Comparison of ENCODE assay signal across 4 fruit fly cellular contexts in the genomic region with DNA sequence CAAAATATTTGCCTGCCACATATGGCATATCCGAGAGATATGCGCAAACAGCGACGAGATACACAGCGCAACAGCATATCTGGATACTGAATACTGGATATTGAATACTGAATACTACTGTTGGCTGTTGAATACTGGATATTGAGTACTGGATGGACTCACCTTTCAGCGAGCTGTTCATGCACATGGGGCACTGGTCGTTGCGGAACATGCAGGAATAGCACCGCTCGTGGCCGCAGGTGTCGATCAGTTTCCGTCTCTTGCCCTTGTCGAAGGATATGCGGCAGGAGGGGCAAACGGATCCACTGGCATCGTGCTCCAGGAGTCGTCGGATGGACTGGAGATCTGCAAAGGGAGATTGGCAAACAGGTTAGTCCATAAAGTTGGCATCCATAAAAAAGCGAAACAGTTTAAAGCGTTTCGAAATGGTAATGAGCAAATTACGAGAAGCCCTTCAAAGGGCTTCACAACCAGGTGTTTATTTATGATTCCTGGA.
TF ChIP-seq lines count a peak whose summit lies in the region.

No protein-coding gene starts in this region.

- no peak for TF ChIP-seq CTCF in whole organism, embryonic (GFP tag; optimal IDR thresholded peaks at IDR 0.05; lab: Kevin White, UChicago)

TF ChIP-seq in whole organism, adult, 20 proteins besides CTCF, POLR2A, EP300 and RAD21:
- TF ChIP-seq kay (GFP tag; lab: Kevin White, UChicago; ENCODE audit: borderline replicate concordance) (peak; percentile 18), pad (GFP tag; optimal IDR thresholded peaks at IDR 0.05; lab: Kevin White, UChicago) (no peak), toe (GFP tag; optimal IDR thresholded peaks at IDR 0.05; lab: Kevin White, UChicago) (no peak), Hr96 (GFP tag; optimal IDR thresholded peaks at IDR 0.05; lab: Kevin White, UChicago) (no peak), cnc (optimal IDR thresholded peaks at IDR 0.05; lab: Kevin White, UChicago) (no peak), CG1620 (GFP tag; optimal IDR thresholded peaks at IDR 0.05; lab: Kevin White, UChicago) (no peak)
TF ChIP-seq in whole organism, adult: peak in this region for 1.

TF ChIP-seq in whole organism, embryonic, 481 proteins besides CTCF, POLR2A, EP300 and RAD21:
- no peak for TF ChIP-seq cad (GFP tag; optimal IDR thresholded peaks at IDR 0.05; lab: Kevin White, UChicago)
- 0 out of 2 replicates have a peak, but pooled peaks have one; percentile 23 for TF ChIP-seq CG42726 (GFP tag; IDR thresholded peaks at IDR 0.05; lab: Robert Waterston, UW; ENCODE audit: partially characterized antibody)
- no peak for TF ChIP-seq gsb-n (tag; optimal IDR thresholded peaks at IDR 0.05; lab: Kevin White, UChicago)
- no peak for TF ChIP-seq Six4 (GFP tag; optimal IDR thresholded peaks at IDR 0.05; lab: Kevin White, UChicago)
- TF ChIP-seq rib (GFP tag; IDR thresholded peaks at IDR 0.05; lab: Robert Waterston, UW), result no peak
- TF ChIP-seq CrebB (tag; optimal IDR thresholded peaks at IDR 0.05; lab: Kevin White, UChicago), result no peak
- TF ChIP-seq Ets65A (GFP tag; lab: Kevin White, UChicago), result peak; percentile 71
- peak; percentile 11 for TF ChIP-seq nom (GFP tag; optimal IDR thresholded peaks at IDR 0.05; lab: Kevin White, UChicago)
- TF ChIP-seq CG1602 (GFP tag; optimal IDR thresholded peaks at IDR 0.05; lab: Kevin White, UChicago), result no peak
TF ChIP-seq in whole organism, embryonic: peak in this region for 3.

TF ChIP-seq in whole organism, prepupa, 60 proteins besides CTCF, POLR2A, EP300 and RAD21:
- TF ChIP-seq CG6854 (GFP tag; optimal IDR thresholded peaks at IDR 0.05; lab: Kevin White, UChicago) (peak; percentile 23), CG1621 (tag; optimal IDR thresholded peaks at IDR 0.05; lab: Kevin White, UChicago) (peak; percentile 59), Blimp-1 (GFP tag; optimal IDR thresholded peaks at IDR 0.05; lab: Kevin White, UChicago) (no peak), CG6808 (GFP tag; optimal IDR thresholded peaks at IDR 0.05; lab: Kevin White, UChicago) (peak; percentile 2), CG6163 (GFP tag; IDR thresholded peaks at IDR 0.05; lab: Robert Waterston, UW) (0 out of 3 replicates have a peak, but pooled peaks have one; percentile 17), ss (GFP tag; optimal IDR thresholded peaks at IDR 0.05; lab: Kevin White, UChicago) (peak; percentile 18 to 54), eg (GFP tag; IDR thresholded peaks at IDR 0.05; lab: Robert Waterston, UW) (0 out of 3 replicates have a peak, but pooled peaks have one; percentile 14), CG11762 (GFP tag; optimal IDR thresholded peaks at IDR 0.05; lab: Kevin White, UChicago; ENCODE audit: insufficient read depth) (no peak)
TF ChIP-seq in whole organism, prepupa: peak in this region for 6.

TF ChIP-seq in whole organism, pupa, 21 proteins besides CTCF, POLR2A, EP300 and RAD21:
- TF ChIP-seq CG10348 (GFP tag; IDR thresholded peaks at IDR 0.05; lab: Robert Waterston, UW) (no peak), EcR (GFP tag; optimal IDR thresholded peaks at IDR 0.05; lab: Kevin White, UChicago) (peak; percentile 71), CG4496 (GFP tag; IDR thresholded peaks at IDR 0.05; lab: Robert Waterston, UW) (peak; percentile 35; the same call in 1 of the 3 replicates), CG13204 (GFP tag; optimal IDR thresholded peaks at IDR 0.05; lab: Kevin White, UChicago) (peak; percentile 50)
